Worm (Caenorhabditis elegans): ENCODE data around the gene sqst-1.

DNA sequence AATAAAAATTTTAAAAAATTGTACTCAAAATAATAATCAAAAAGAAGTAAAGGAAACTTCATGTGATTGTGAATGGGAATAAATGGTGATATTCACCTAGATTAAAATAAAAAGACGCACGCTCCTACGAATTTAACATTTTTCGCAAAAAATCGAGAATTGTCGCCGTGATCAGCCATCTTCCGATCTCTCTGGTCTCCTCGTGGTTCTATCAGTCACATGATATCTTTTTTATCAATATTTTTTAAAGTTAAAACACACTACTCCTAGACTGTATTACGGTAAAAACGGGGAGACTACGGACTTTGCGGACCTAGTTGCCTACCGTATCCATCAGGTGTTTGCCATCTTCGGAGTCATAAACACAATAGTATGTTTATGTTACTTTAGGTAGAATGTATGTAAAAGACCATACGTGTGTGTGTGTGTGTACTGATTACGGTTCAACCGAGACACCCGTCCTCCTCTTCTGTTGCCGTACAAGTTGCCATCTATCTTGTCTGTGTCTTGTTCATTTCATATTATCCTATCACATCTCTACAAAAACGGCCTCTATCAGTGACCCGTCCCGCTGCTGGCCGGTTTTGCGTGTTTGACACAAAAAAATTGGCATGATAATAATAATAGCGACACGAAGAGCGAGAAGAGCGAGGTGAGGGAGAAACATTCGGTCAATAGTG lies 12.6 kb downstream of the sqst-1 start, which contains the start of gene T12G3.2:
- no peak for TF ChIP-seq dao-5 (tag; optimal IDR thresholded peaks at IDR 0.05)
- TF ChIP-seq him-1 (tag; optimal IDR thresholded peaks at IDR 0.05) = no peak
- TF ChIP-seq W03F9.2 (tag; optimal IDR thresholded peaks at IDR 0.05) = no peak
